Fruit fly (Drosophila melanogaster) whole organism, embryonic: ENCODE data around the gene CG11905.

Experiments used
- Adf1 ChIP-seq: fragments of 200-800 bp; sonication (Bioruptor generic); IDR thresholded peaks from 2 replicates; pipeline ENCODE4 v1.3.6; 2022; ENCODE audit warnings: missing biosample characterization, missing genetic modification characterization
- C15 ChIP-seq: fragments of 200-800 bp; sonication (Bioruptor generic); IDR thresholded peaks from 3 replicates; pipeline ENCODE4 v1.3.6; 2022; ENCODE audit warnings: missing biosample characterization, missing genetic modification characterization
- CG1024 ChIP-seq: fragments of 200-800 bp; sonication (Bioruptor generic); IDR thresholded peaks from 2 replicates; pipeline ENCODE4 v1.3.6; 2022; ENCODE audit warnings: missing biosample characterization, missing genetic modification characterization
- CG10543 ChIP-seq: fragments of 200-800 bp; sonication (Bioruptor generic); optimal IDR thresholded peaks from 3 replicates; lab custom pipeline; 2017; ENCODE audit warnings: missing biosample characterization, mild to moderate bottlenecking, missing genetic modification characterization, moderate library complexity
- CG10959 ChIP-seq: fragments of 200-800 bp; sonication (Bioruptor generic); IDR thresholded peaks from 2 replicates; pipeline ENCODE4 v1.3.6; 2022; ENCODE audit warnings: missing biosample characterization, missing genetic modification characterization
- CG11456 ChIP-seq: fragments of 200-800 bp; sonication (Bioruptor generic); IDR thresholded peaks from 3 replicates; pipeline ENCODE4 v1.3.6; 2022; ENCODE audit warnings: missing biosample characterization, missing genetic modification characterization
- CG12942 ChIP-seq: fragments of 200-800 bp; sonication (Bioruptor generic); optimal IDR thresholded peaks from 3 replicates; lab custom pipeline; 2016; ENCODE audit warnings: missing biosample characterization, missing genetic modification characterization
- CG13123 ChIP-seq: fragments of 200-800 bp; sonication (Bioruptor generic); optimal IDR thresholded peaks from 2 replicates; lab custom pipeline; 2016; ENCODE audit warnings: missing biosample characterization, missing genetic modification characterization
- CG1602 ChIP-seq: fragments of 200-800 bp; sonication (Bioruptor generic); optimal IDR thresholded peaks from 3 replicates; lab custom pipeline; 2016; ENCODE audit warnings: missing biosample characterization, missing genetic modification characterization
- CG17568 ChIP-seq: fragments of 200-800 bp; sonication (Bioruptor generic); optimal IDR thresholded peaks from 2 replicates; lab custom pipeline; 2018; ENCODE audit warnings: missing biosample characterization, mild to moderate bottlenecking, missing genetic modification characterization, moderate library complexity
- CG2875 ChIP-seq: fragments of 200-800 bp; sonication (Bioruptor generic); optimal IDR thresholded peaks from 2 replicates; lab custom pipeline; 2017; ENCODE audit warnings: missing biosample characterization, mild to moderate bottlenecking, missing genetic modification characterization, missing genetic modification reagents
- CG3065 ChIP-seq: fragments of 200-800 bp; sonication (Bioruptor generic); optimal IDR thresholded peaks from 2 replicates; lab custom pipeline; 2016; ENCODE audit warnings: missing biosample characterization, missing genetic modification characterization
- CG3995 ChIP-seq: fragments of 200-800 bp; sonication (Bioruptor generic); optimal IDR thresholded peaks from 3 replicates; lab custom pipeline; 2016; ENCODE audit warnings: missing biosample characterization, missing genetic modification characterization
- CG4328 ChIP-seq: fragments of 200-800 bp; sonication (Bioruptor generic); optimal IDR thresholded peaks from 3 replicates; lab custom pipeline; 2017; ENCODE audit warnings: missing biosample characterization, missing genetic modification reagents, missing genetic modification characterization
- CG4820 ChIP-seq: fragments of 200-800 bp; sonication (Bioruptor generic); optimal IDR thresholded peaks from 3 replicates; lab custom pipeline; 2016; ENCODE audit warnings: missing biosample characterization, missing genetic modification characterization
- CG6254 ChIP-seq: fragments of 200-800 bp; sonication (Bioruptor generic); optimal IDR thresholded peaks from 3 replicates; lab custom pipeline; 2017; ENCODE audit warnings: mild to moderate bottlenecking, missing biosample characterization, missing genetic modification reagents, missing genetic modification characterization
- CG6854 ChIP-seq: fragments of 200-800 bp; sonication (Bioruptor generic); optimal IDR thresholded peaks from 3 replicates; lab custom pipeline; 2017; ENCODE audit warnings: missing biosample characterization, mild to moderate bottlenecking, missing genetic modification characterization
- CG7372 ChIP-seq: fragments of 200-800 bp; sonication (Bioruptor generic); IDR thresholded peaks from 2 replicates; pipeline ENCODE4 v1.3.6; 2022; ENCODE audit warnings: missing biosample characterization, missing genetic modification characterization
- CG7839 ChIP-seq: fragments of 200-800 bp; sonication (Bioruptor generic); optimal IDR thresholded peaks from 3 replicates; lab custom pipeline; 2018; ENCODE audit warnings: missing biosample characterization, mild to moderate bottlenecking, missing genetic modification characterization, moderate library complexity
- CG7963 ChIP-seq: fragments of 200-800 bp; sonication (Bioruptor generic); IDR thresholded peaks from 3 replicates; pipeline ENCODE4 v1.3.6; 2022; ENCODE audit warnings: missing biosample characterization, missing genetic modification characterization; ENCODE audit not compliant: partially characterized antibody
- CG9727 ChIP-seq: fragments of 200-800 bp; sonication (Bioruptor generic); optimal IDR thresholded peaks from 3 replicates; lab custom pipeline; 2017; ENCODE audit warnings: missing biosample characterization, mild to moderate bottlenecking, missing genetic modification characterization
- CkIIα-i1 ChIP-seq: fragments of 200-800 bp; sonication (Bioruptor generic); IDR thresholded peaks from 2 replicates; pipeline ENCODE4 v1.3.6; 2022; ENCODE audit warnings: missing biosample characterization, missing genetic modification characterization
- Dad ChIP-seq: fragments of 200-800 bp; sonication (Bioruptor generic); optimal IDR thresholded peaks from 3 replicates; lab custom pipeline; 2016; ENCODE audit warnings: missing biosample characterization, missing genetic modification characterization
- Dref ChIP-seq: fragments of 200-800 bp; sonication (Bioruptor generic); IDR thresholded peaks from 2 replicates; pipeline ENCODE4 v1.3.6; 2022; ENCODE audit warnings: missing biosample characterization, missing genetic modification characterization
- E2f1 ChIP-seq: fragments of 200-800 bp; sonication (Bioruptor generic); IDR thresholded peaks from 2 replicates; pipeline ENCODE4 v1.3.6; 2022; ENCODE audit warnings: missing biosample characterization, missing genetic modification characterization
- HmgZ ChIP-seq: fragments of 200-800 bp; sonication (Bioruptor generic); optimal IDR thresholded peaks from 2 replicates; lab custom pipeline; 2018; ENCODE audit warnings: missing biosample characterization, mild to moderate bottlenecking, missing genetic modification characterization
- Hmr ChIP-seq: fragments of 200-800 bp; sonication (Bioruptor generic); optimal IDR thresholded peaks from 3 replicates; lab custom pipeline; 2017; ENCODE audit warnings: mild to moderate bottlenecking, missing biosample characterization, missing genetic modification reagents, missing genetic modification characterization
- Hr78 ChIP-seq, 2 experiments: fragments of 200-800 bp in 1 of 2; fragments of >200 bp in 1 of 2; sonication (Bioruptor generic) in 1 of 2; optimal IDR thresholded peaks; 2 replicates each; lab custom pipeline; 2017 to 2019; ENCODE audit warnings: missing biosample characterization in 2 of 2, missing genetic modification characterization in 2 of 2, mild to moderate bottlenecking in 1 of 2, moderate library complexity in 1 of 2
- MBD-R2 ChIP-seq: fragments of 200-800 bp; sonication (Bioruptor generic); IDR thresholded peaks from 2 replicates; pipeline ENCODE4 v1.3.6; 2022; ENCODE audit warnings: missing biosample characterization, missing genetic modification characterization
- Nf-YA ChIP-seq: fragments of 200-800 bp; sonication (Bioruptor generic); IDR thresholded peaks from 2 replicates; pipeline ENCODE4 v1.3.6; 2022; ENCODE audit warnings: missing biosample characterization, missing genetic modification characterization
- Nf-YB ChIP-seq: fragments of 200-800 bp; sonication (Bioruptor generic); optimal IDR thresholded peaks from 3 replicates; lab custom pipeline; 2019; ENCODE audit warnings: missing biosample characterization, mild to moderate bottlenecking, missing genetic modification characterization, moderate library complexity
- Rfx ChIP-seq: fragments of 200-800 bp; sonication (Bioruptor generic); IDR thresholded peaks from 2 replicates; pipeline ENCODE4 v1.3.6; 2022; ENCODE audit warnings: missing biosample characterization, missing genetic modification characterization
- Ssrp ChIP-seq: fragments of 200-800 bp; sonication (Bioruptor generic); optimal IDR thresholded peaks from 2 replicates; lab custom pipeline; 2018; ENCODE audit warnings: missing biosample characterization, mild to moderate bottlenecking, missing genetic modification characterization, moderate library complexity
- ab ChIP-seq: fragments of 200-800 bp; sonication (Bioruptor generic); optimal IDR thresholded peaks from 2 replicates; lab custom pipeline; 2016; ENCODE audit warnings: missing biosample characterization, missing genetic modification characterization
- ac ChIP-seq: fragments of 200-800 bp; sonication (Bioruptor generic); optimal IDR thresholded peaks from 3 replicates; lab custom pipeline; 2017; ENCODE audit warnings: missing biosample characterization, mild to moderate bottlenecking, missing genetic modification characterization
- chm ChIP-seq: fragments of 200-800 bp; sonication (Bioruptor generic); IDR thresholded peaks from 2 replicates; pipeline ENCODE4 v1.3.6; 2022; ENCODE audit warnings: missing biosample characterization, missing genetic modification characterization
- corto ChIP-seq: fragments of 200-800 bp; sonication (Bioruptor generic); optimal IDR thresholded peaks from 2 replicates; lab custom pipeline; 2016; ENCODE audit warnings: missing biosample characterization, mild to moderate bottlenecking, missing genetic modification characterization, moderate library complexity
- dpn ChIP-seq, 2 experiments: fragments of 200-800 bp; sonication (Bioruptor generic); optimal IDR thresholded peaks; 3 replicates each; lab custom pipeline; 2016; ENCODE audit warnings: missing biosample characterization in 2 of 2, missing genetic modification characterization in 2 of 2
- fu2 ChIP-seq: fragments of 200-800 bp; sonication (Bioruptor generic); optimal IDR thresholded peaks from 2 replicates; lab custom pipeline; 2016; ENCODE audit warnings: missing biosample characterization, missing genetic modification characterization
- gro ChIP-seq: fragments of 200-800 bp; sonication (Bioruptor generic); optimal IDR thresholded peaks from 2 replicates; lab custom pipeline; 2016; ENCODE audit warnings: missing biosample characterization, missing genetic modification characterization
- ham ChIP-seq: fragments of 200-800 bp; sonication (Bioruptor generic); IDR thresholded peaks from 2 replicates; pipeline ENCODE4 v1.3.6; 2022; ENCODE audit warnings: missing biosample characterization, missing genetic modification characterization
- her ChIP-seq: fragments of 200-800 bp; sonication (Bioruptor generic); optimal IDR thresholded peaks from 2 replicates; lab custom pipeline; 2016; ENCODE audit warnings: missing biosample characterization, missing genetic modification characterization
- lola ChIP-seq, 3 experiments: fragments of >200 bp in 2 of 3; fragments of 200-800 bp in 1 of 3; sonication (Bioruptor generic) in 1 of 3; optimal IDR thresholded peaks; 2 replicates each; lab custom pipeline; 2017 to 2019; ENCODE audit warnings: missing biosample characterization in 3 of 3, missing genetic modification characterization in 3 of 3, mild to moderate bottlenecking in 1 of 3, moderate library complexity in 1 of 3
- org-1 ChIP-seq: fragments of 200-800 bp; sonication (Bioruptor generic); optimal IDR thresholded peaks from 2 replicates; lab custom pipeline; 2017; ENCODE audit warnings: missing biosample characterization, missing genetic modification characterization
- pita ChIP-seq: fragments of 200-800 bp; sonication (Bioruptor generic); optimal IDR thresholded peaks from 2 replicates; lab custom pipeline; 2017; ENCODE audit warnings: missing biosample characterization, mild to moderate bottlenecking, missing genetic modification characterization
- pum ChIP-seq: fragments of 200-800 bp; sonication (Bioruptor generic); optimal IDR thresholded peaks from 2 replicates; lab custom pipeline; 2016; ENCODE audit warnings: missing biosample characterization, missing genetic modification characterization
- sr ChIP-seq: fragments of 200-800 bp; sonication (Bioruptor generic); IDR thresholded peaks from 3 replicates; pipeline ENCODE4 v1.3.6; 2022; ENCODE audit warnings: missing biosample characterization, missing genetic modification characterization
- ssp ChIP-seq: fragments of 200-800 bp; sonication (Bioruptor generic); IDR thresholded peaks from 2 replicates; pipeline ENCODE4 v1.3.6; 2022; ENCODE audit warnings: missing biosample characterization, missing genetic modification characterization
- unpg ChIP-seq: fragments of 200-800 bp; sonication (Bioruptor generic); optimal IDR thresholded peaks from 3 replicates; lab custom pipeline; 2018; ENCODE audit warnings: missing biosample characterization, mild to moderate bottlenecking, missing genetic modification characterization, moderate library complexity

The CG11905 gene

DNA sequence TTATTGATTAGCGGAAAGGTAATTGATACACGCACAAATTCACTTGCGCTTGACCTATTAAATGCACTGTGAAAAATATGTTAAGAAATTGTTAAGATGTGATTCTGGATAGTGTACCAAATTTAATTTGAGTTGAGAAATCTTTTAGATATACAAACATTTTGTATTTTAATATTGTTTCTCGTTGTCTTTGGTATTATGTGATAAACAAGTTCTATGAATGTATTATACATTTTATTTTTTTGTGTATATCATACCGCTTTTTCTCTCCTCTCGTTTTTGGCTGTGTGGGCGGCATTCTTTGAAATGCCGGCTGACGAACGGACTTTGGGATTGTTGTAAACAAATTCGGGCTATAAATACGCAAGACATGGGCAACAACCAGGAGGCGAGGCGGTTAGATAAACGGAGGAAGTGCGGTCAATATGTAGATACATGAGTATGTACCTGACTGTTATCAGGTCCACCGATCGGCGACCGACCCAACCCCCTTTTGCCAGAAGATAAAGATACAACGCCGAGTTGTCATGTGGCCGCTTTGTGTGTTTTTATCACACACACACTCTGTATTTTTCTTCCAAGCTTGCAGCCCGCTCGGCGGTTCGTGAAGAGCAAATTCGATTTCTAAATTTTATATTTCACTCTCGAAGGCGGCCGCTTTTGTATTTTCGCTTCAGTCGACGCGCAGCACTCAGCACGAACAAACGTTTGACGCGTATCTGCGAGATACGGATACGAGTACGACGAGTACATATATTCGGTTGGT, 21.6 kb upstream of the CG11905 start (continued):
- TF ChIP-seq MBD-R2 (GFP tag; lab: Robert Waterston, UW) = peak; percentile 32; the same call in 1 of the 2 replicates
- TF ChIP-seq Nf-YB (GFP tag; lab: Kevin White, UChicago) = peak; percentile 50
- TF ChIP-seq C15 (GFP tag; lab: Robert Waterston, UW) = peak; percentile 35; the same call in 1 of the 3 replicates
- TF ChIP-seq HmgZ (tag; lab: Kevin White, UChicago) = peak; percentile 59
- TF ChIP-seq ham (GFP tag; lab: Robert Waterston, UW) = no peak
- TF ChIP-seq pita (GFP tag; lab: Kevin White, UChicago) = no peak
- peak; percentile 33; the same call in 1 of the 2 replicates for TF ChIP-seq chm
- TF ChIP-seq Ssrp (tag; lab: Kevin White, UChicago) = peak; percentile 75
- peak; percentile 55; the same call in 1 of the 3 replicates for TF ChIP-seq CG11456 (GFP tag; lab: Robert Waterston, UW)
- peak in 1 of 3 experiments; percentile 45 for TF ChIP-seq lola (GFP tag; optimal IDR thresholded peaks at IDR 0.05; lab: Kevin White, UChicago)
- TF ChIP-seq CG10543 (GFP tag; lab: Kevin White, UChicago) = peak; percentile 61
- TF ChIP-seq Dref (GFP tag; lab: Robert Waterston, UW) = 0 out of 2 replicates have a peak, but pooled peaks have one; percentile 6
- TF ChIP-seq CG3065 = peak; percentile 47
- TF ChIP-seq CG10959 = peak; percentile 29; the same call in 1 of the 2 replicates
- TF ChIP-seq CG4328 = peak; percentile 63
- TF ChIP-seq CG2875 = no peak
- no peak for TF ChIP-seq Dad (GFP tag; lab: Kevin White, UChicago)
- peak; percentile 1 for TF ChIP-seq pum
- TF ChIP-seq gro (GFP tag; lab: Kevin White, UChicago) = peak; percentile 3
- peak; percentile 20; the same call in 1 of the 2 replicates for TF ChIP-seq CG7372
- TF ChIP-seq corto (GFP tag; lab: Kevin White, UChicago) = no peak
- TF ChIP-seq CG17568 = peak; percentile 48
- TF ChIP-seq CG12942 (GFP tag; lab: Kevin White, UChicago) = peak; percentile 25
- peak; percentile 61 for TF ChIP-seq CG1602 (GFP tag; lab: Kevin White, UChicago)
- peak; percentile 72 for TF ChIP-seq CG7839
- peak; percentile 69 for TF ChIP-seq Rfx (GFP tag; lab: Robert Waterston, UW)
- peak; percentile 46; the same call in 1 of the 2 replicates for TF ChIP-seq ssp (GFP tag; lab: Robert Waterston, UW)
- peak; percentile 49 for TF ChIP-seq org-1 (GFP tag; lab: Kevin White, UChicago)
- TF ChIP-seq CG13123 (GFP tag; lab: Kevin White, UChicago) = peak; percentile 21
- TF ChIP-seq sr = peak; percentile 85
- TF ChIP-seq ac (GFP tag; lab: Kevin White, UChicago) = no peak
- no peak for TF ChIP-seq CG3995 (GFP tag; lab: Kevin White, UChicago)
- peak in 1 of 2 experiments; percentile 33 for TF ChIP-seq Hr78 (GFP tag; optimal IDR thresholded peaks at IDR 0.05; lab: Kevin White, UChicago)
- peak; percentile 73 for TF ChIP-seq unpg
- peak; percentile 37 to 58 for TF ChIP-seq dpn (GFP tag; optimal IDR thresholded peaks at IDR 0.05; lab: Kevin White, UChicago)
- no peak for TF ChIP-seq CG7963 (GFP tag; lab: Robert Waterston, UW)
- no peak for TF ChIP-seq ab (GFP tag; lab: Kevin White, UChicago)
- TF ChIP-seq Hmr (GFP tag; lab: Kevin White, UChicago) = peak; percentile 51
- TF ChIP-seq CkIIα-i1 (GFP tag; lab: Robert Waterston, UW) = no peak
- TF ChIP-seq her = no peak
- TF ChIP-seq fu2 (GFP tag; lab: Kevin White, UChicago) = peak; percentile 40
- peak; percentile 57; the same call in 1 of the 2 replicates for TF ChIP-seq Nf-YA (GFP tag; lab: Robert Waterston, UW)
- peak; percentile 32 for TF ChIP-seq Adf1
- peak; percentile 51 for TF ChIP-seq CG4820 (GFP tag; lab: Kevin White, UChicago)
- TF ChIP-seq E2f1 (GFP tag; lab: Robert Waterston, UW) = peak; percentile 72
- no peak for TF ChIP-seq CG6854
- peak; percentile 44; the same call in 1 of the 2 replicates for TF ChIP-seq CG1024
- no peak for TF ChIP-seq CG6254 (GFP tag; lab: Kevin White, UChicago)
- peak; percentile 62 for TF ChIP-seq CG9727
